Worm (Caenorhabditis elegans) whole organism, young adult: ENCODE data around the gene str-231.

Experiments used
- B0035.1 ChIP-seq: sonication (generic microtip); optimal IDR thresholded peaks from 2 replicates; lab custom pipeline; 2016; ENCODE audit warnings: missing genetic modification characterization, mild to moderate bottlenecking, missing compliant biosample characterization, missing genotype, missing genetic modification reagents
- C17E4.6 ChIP-seq: fragments of 200-800 bp; sonication (Bioruptor generic); IDR thresholded peaks from 2 replicates; pipeline ENCODE4 v1.3.6; 2022; ENCODE audit warnings: missing genetic modification reagents, missing genetic modification characterization, missing compliant biosample characterization
- F23B12.7 ChIP-seq: sonication (generic microtip); optimal IDR thresholded peaks from 2 replicates; lab custom pipeline; 2017; ENCODE audit warnings: missing genetic modification characterization, mild to moderate bottlenecking, missing compliant biosample characterization, antibody characterized with exemption, moderate library complexity; ENCODE audit not compliant: insufficient read depth
- F37B4.10 ChIP-seq: fragments of 200-800 bp; sonication (Bioruptor generic); IDR thresholded peaks from 2 replicates; pipeline ENCODE4 v1.3.6; 2022; ENCODE audit warnings: missing genetic modification characterization, missing compliant biosample characterization
- F39B2.1 ChIP-seq: fragments of 200-800 bp; sonication (Bioruptor generic); IDR thresholded peaks from 2 replicates; pipeline ENCODE4 v1.3.6; 2022; ENCODE audit warnings: missing genetic modification reagents, missing genetic modification characterization, missing compliant biosample characterization
- F57C9.4 ChIP-seq: sonication (generic microtip); optimal IDR thresholded peaks from 2 replicates; lab custom pipeline; 2017; ENCODE audit warnings: mild to moderate bottlenecking, missing genetic modification characterization, missing compliant biosample characterization
- K11D2.4 ChIP-seq: fragments of 200-800 bp; sonication (Bioruptor generic); IDR thresholded peaks from 2 replicates; pipeline ENCODE4 v1.3.6; 2022; ENCODE audit warnings: missing genetic modification reagents, missing genetic modification characterization, missing compliant biosample characterization
- T07F8.4 ChIP-seq: sonication (generic microtip); optimal IDR thresholded peaks from 2 replicates; lab custom pipeline; 2016; ENCODE audit warnings: mild to moderate bottlenecking, missing genetic modification characterization, moderate library complexity, missing compliant biosample characterization
- Y56A3A.18 ChIP-seq: fragments of 200-800 bp; sonication (Bioruptor generic); IDR thresholded peaks from 2 replicates; pipeline ENCODE4 v1.3.6; 2022; ENCODE audit warnings: missing genetic modification reagents, missing genetic modification characterization, missing compliant biosample characterization
- Y79H2A.3 ChIP-seq: fragments of 200-800 bp; sonication (Bioruptor generic); conservative IDR thresholded peaks from 2 replicates; pipeline ENCODE4 v1.3.6; 2022; ENCODE audit warnings: missing genetic modification reagents, missing genetic modification characterization, missing compliant biosample characterization
- ama-1 ChIP-seq, 3 experiments: fragments of 150-350 bp in 1 of 3; sonication (generic microtip) in 2 of 3; optimal IDR thresholded peaks; 2 replicates each; lab custom pipeline; 2014 to 2018; ENCODE audit warnings: missing biosample characterization in 2 of 3, missing genetic modification characterization in 2 of 3, missing genetic modification reagents in 2 of 3
- aptf-2 ChIP-seq: fragments of 200-800 bp; sonication (Bioruptor generic); conservative IDR thresholded peaks from 2 replicates; pipeline ENCODE4 v1.3.6; 2022; ENCODE audit warnings: missing genetic modification reagents, missing genetic modification characterization, missing compliant biosample characterization
- aptf-3 ChIP-seq: fragments of 200-800 bp; sonication (Bioruptor generic); IDR thresholded peaks from 2 replicates; pipeline ENCODE4 v1.3.6; 2022; ENCODE audit warnings: missing genetic modification characterization, missing compliant biosample characterization
- atf-7 ChIP-seq: sonication (generic microtip); optimal IDR thresholded peaks from 2 replicates; lab custom pipeline; 2017; ENCODE audit warnings: mild to moderate bottlenecking, missing genetic modification characterization, missing compliant biosample characterization
- athp-1 ChIP-seq: sonication (generic microtip); optimal IDR thresholded peaks from 2 replicates; lab custom pipeline; 2017; ENCODE audit warnings: mild to moderate bottlenecking, missing genetic modification characterization, missing compliant biosample characterization
- attf-3 ChIP-seq: fragments of 200-800 bp; sonication (Bioruptor generic); conservative IDR thresholded peaks from 2 replicates; pipeline ENCODE4 v1.3.6; 2022; ENCODE audit warnings: missing genetic modification reagents, missing genetic modification characterization, missing compliant biosample characterization
- bed-1 ChIP-seq: fragments of 200-800 bp; sonication (Bioruptor generic); IDR thresholded peaks from 2 replicates; pipeline ENCODE4 v1.3.6; 2022; ENCODE audit warnings: missing genetic modification reagents, missing genetic modification characterization, missing compliant biosample characterization
- ceh-79 ChIP-seq: sonication (generic microtip); optimal IDR thresholded peaks from 2 replicates; lab custom pipeline; 2017; ENCODE audit warnings: mild to moderate bottlenecking, missing genetic modification characterization, missing compliant biosample characterization
- ceh-91 ChIP-seq: fragments of 200-800 bp; sonication (Bioruptor generic); IDR thresholded peaks from 2 replicates; pipeline ENCODE4 v1.3.6; 2022; ENCODE audit warnings: missing genetic modification reagents, missing genetic modification characterization, missing compliant biosample characterization
- die-1 ChIP-seq: sonication (generic microtip); optimal IDR thresholded peaks from 2 replicates; lab custom pipeline; 2016; ENCODE audit warnings: missing genotype, mild to moderate bottlenecking, missing genetic modification characterization, missing compliant biosample characterization
- dpl-1 ChIP-seq: fragments of 150-350 bp; optimal IDR thresholded peaks from 2 replicates; lab custom pipeline; 2014; ENCODE audit warnings: missing biosample characterization, missing genetic modification reagents, missing genetic modification characterization
- efl-1 ChIP-seq: fragments of 150-350 bp; optimal IDR thresholded peaks from 2 replicates; lab custom pipeline; 2014; ENCODE audit warnings: missing biosample characterization, missing genetic modification reagents, missing genetic modification characterization
- ets-4 ChIP-seq: fragments of 200-800 bp; sonication (Bioruptor generic); optimal IDR thresholded peaks from 2 replicates; lab custom pipeline; 2018; ENCODE audit warnings: mild to moderate bottlenecking, missing genetic modification characterization, missing compliant biosample characterization
- hlh-26 ChIP-seq: fragments of 200-800 bp; sonication (Bioruptor generic); conservative IDR thresholded peaks from 2 replicates; pipeline ENCODE4 v1.3.6; 2022; ENCODE audit warnings: missing genetic modification reagents, missing genetic modification characterization, missing compliant biosample characterization
- hmg-1.2 ChIP-seq: fragments of 200-800 bp; sonication (Bioruptor generic); IDR thresholded peaks from 2 replicates; pipeline ENCODE4 v1.3.6; 2022; ENCODE audit warnings: missing genetic modification reagents, missing genetic modification characterization, missing compliant biosample characterization
- hsf-1 ChIP-seq: fragments of 200-800 bp; sonication (Bioruptor generic); IDR thresholded peaks from 2 replicates; pipeline ENCODE4 v1.3.6; 2022; ENCODE audit warnings: missing genetic modification reagents, missing genetic modification characterization, missing compliant biosample characterization
- lir-1 ChIP-seq: fragments of 200-800 bp; sonication (Bioruptor generic); conservative IDR thresholded peaks from 2 replicates; pipeline ENCODE4 v1.3.6; 2022; ENCODE audit warnings: missing genetic modification reagents, missing genetic modification characterization, missing compliant biosample characterization
- madf-10 ChIP-seq: sonication (generic microtip); optimal IDR thresholded peaks from 2 replicates; lab custom pipeline; 2016; ENCODE audit warnings: mild to moderate bottlenecking, missing genetic modification characterization, missing compliant biosample characterization
- madf-6 ChIP-seq: fragments of 200-800 bp; sonication (Bioruptor generic); IDR thresholded peaks from 2 replicates; pipeline ENCODE4 v1.3.6; 2022; ENCODE audit warnings: missing genetic modification reagents, missing genetic modification characterization, missing compliant biosample characterization
- mes-4 ChIP-seq: sonication (generic microtip); optimal IDR thresholded peaks from 2 replicates; lab custom pipeline; 2016; ENCODE audit warnings: missing genotype, missing genetic modification characterization, missing compliant biosample characterization
- mxl-1 ChIP-seq: sonication (generic microtip); optimal IDR thresholded peaks from 2 replicates; lab custom pipeline; 2016; ENCODE audit warnings: missing genetic modification characterization, missing compliant biosample characterization
- nfya-2 ChIP-seq: fragments of 200-800 bp; sonication (Bioruptor generic); IDR thresholded peaks from 2 replicates; pipeline ENCODE4 v1.3.6; 2022; ENCODE audit warnings: missing genetic modification reagents, missing genetic modification characterization, missing compliant biosample characterization
- nhr-179 ChIP-seq: sonication (generic microtip); optimal IDR thresholded peaks from 2 replicates; lab custom pipeline; 2016; ENCODE audit warnings: mild to moderate bottlenecking, missing genetic modification characterization, missing compliant biosample characterization
- pbrm-1 ChIP-seq: fragments of 200-800 bp; sonication (Bioruptor generic); IDR thresholded peaks from 2 replicates; pipeline ENCODE4 v1.3.6; 2022; ENCODE audit warnings: missing genetic modification reagents, missing genetic modification characterization, missing compliant biosample characterization
- rcor-1 ChIP-seq: fragments of 200-800 bp; sonication (Bioruptor generic); IDR thresholded peaks from 2 replicates; pipeline ENCODE4 v1.3.6; 2022; ENCODE audit warnings: missing genetic modification reagents, missing genetic modification characterization, missing compliant biosample characterization
- rpc-1 ChIP-seq, 2 experiments: fragments of 150-350 bp in 1 of 2; sonication (generic microtip) in 1 of 2; optimal IDR thresholded peaks; 2 replicates each; lab custom pipeline; 2014 to 2018; ENCODE audit warnings: missing biosample characterization in 1 of 2, missing genetic modification characterization in 1 of 2, missing genetic modification reagents in 1 of 2, missing genotype in 1 of 2
- snpc-1.1 ChIP-seq: sonication (generic microtip); optimal IDR thresholded peaks from 2 replicates; lab custom pipeline; 2017; ENCODE audit warnings: missing genetic modification characterization, mild to moderate bottlenecking, missing compliant biosample characterization, antibody characterized with exemption, moderate library complexity, missing genotype, missing genetic modification reagents; ENCODE audit not compliant: insufficient read depth
- snpc-1.3 ChIP-seq: sonication (generic microtip); optimal IDR thresholded peaks from 2 replicates; lab custom pipeline; 2017; ENCODE audit warnings: missing genetic modification characterization, mild to moderate bottlenecking, missing compliant biosample characterization, antibody characterized with exemption, moderate library complexity, missing genotype, missing genetic modification reagents; ENCODE audit not compliant: insufficient read depth
- snpc-3.4 ChIP-seq: sonication (generic microtip); optimal IDR thresholded peaks from 2 replicates; lab custom pipeline; 2017; ENCODE audit warnings: missing genetic modification characterization, mild to moderate bottlenecking, missing compliant biosample characterization, antibody characterized with exemption, moderate library complexity, missing genotype, missing genetic modification reagents
- tlf-1 ChIP-seq: fragments of 200-800 bp; sonication (Bioruptor generic); optimal IDR thresholded peaks from 2 replicates; lab custom pipeline; 2018; ENCODE audit warnings: mild to moderate bottlenecking, missing genetic modification characterization, missing compliant biosample characterization
- ztf-22 ChIP-seq: fragments of 200-800 bp; sonication (Bioruptor generic); optimal IDR thresholded peaks from 2 replicates; lab custom pipeline; 2018; ENCODE audit warnings: mild to moderate bottlenecking, missing genetic modification characterization, moderate library complexity, missing compliant biosample characterization
- ztf-28 ChIP-seq: fragments of 200-800 bp; sonication (Bioruptor generic); IDR thresholded peaks from 2 replicates; pipeline ENCODE4 v1.3.6; 2022; ENCODE audit warnings: missing genetic modification reagents, missing genetic modification characterization, missing compliant biosample characterization
- ztf-3 ChIP-seq: fragments of 200-800 bp; sonication (Bioruptor generic); optimal IDR thresholded peaks from 2 replicates; lab custom pipeline; 2018; ENCODE audit warnings: mild to moderate bottlenecking, missing genetic modification characterization, missing compliant biosample characterization
- ztf-6 ChIP-seq: fragments of 200-800 bp; sonication (Bioruptor generic); IDR thresholded peaks from 2 replicates; pipeline ENCODE4 v1.3.6; 2022; ENCODE audit warnings: missing genetic modification reagents, missing genetic modification characterization, missing compliant biosample characterization

Gene str-231

DNA sequence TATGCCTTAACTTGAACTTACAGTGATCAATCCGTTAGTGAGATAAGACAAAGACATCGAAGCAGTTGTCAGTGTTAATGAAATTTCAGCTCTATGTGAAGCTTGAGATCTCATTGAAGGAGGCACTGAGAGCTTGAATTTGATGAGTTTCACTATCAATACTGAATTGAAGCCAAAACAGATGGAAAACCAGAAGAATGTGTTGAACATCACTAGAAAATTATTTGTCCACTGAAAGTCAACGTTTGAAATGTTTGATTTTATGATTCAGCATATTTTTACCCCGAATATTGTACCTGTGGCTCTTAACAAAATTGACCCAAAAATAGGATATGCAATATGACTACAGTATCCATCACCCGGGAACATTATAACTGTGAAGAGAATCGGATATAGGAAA lies 36.6 kb downstream of the str-231 start:
- TF ChIP-seq ceh-91 (GFP tag; lab: Robert Waterston, UW) (no peak), ama-1 (optimal IDR thresholded peaks at IDR 0.05; lab: Kevin White, UChicago) (no peak), ama-1 (GFP tag; optimal IDR thresholded peaks at IDR 0.05; lab: Kevin White, UChicago) (no peak), efl-1 (GFP tag; lab: Kevin White, UChicago) (no peak), atf-7 (tag; lab: Kevin White, UChicago) (no peak), ztf-22 (GFP tag; lab: Kevin White, UChicago) (no peak), aptf-2 (GFP tag; lab: Robert Waterston, UW) (no peak), ztf-6 (no peak), pbrm-1 (GFP tag; lab: Robert Waterston, UW) (no peak), F57C9.4 (tag; lab: Kevin White, UChicago) (no peak), snpc-1.1 (no peak), nfya-2 (GFP tag; lab: Robert Waterston, UW) (no peak), B0035.1 (tag; lab: Kevin White, UChicago) (no peak), athp-1 (tag; lab: Kevin White, UChicago) (no peak), hlh-26 (GFP tag; lab: Robert Waterston, UW) (no peak), tlf-1 (no peak), lir-1 (GFP tag; lab: Robert Waterston, UW) (no peak), ztf-28 (GFP tag; lab: Robert Waterston, UW) (no peak)

DNA sequence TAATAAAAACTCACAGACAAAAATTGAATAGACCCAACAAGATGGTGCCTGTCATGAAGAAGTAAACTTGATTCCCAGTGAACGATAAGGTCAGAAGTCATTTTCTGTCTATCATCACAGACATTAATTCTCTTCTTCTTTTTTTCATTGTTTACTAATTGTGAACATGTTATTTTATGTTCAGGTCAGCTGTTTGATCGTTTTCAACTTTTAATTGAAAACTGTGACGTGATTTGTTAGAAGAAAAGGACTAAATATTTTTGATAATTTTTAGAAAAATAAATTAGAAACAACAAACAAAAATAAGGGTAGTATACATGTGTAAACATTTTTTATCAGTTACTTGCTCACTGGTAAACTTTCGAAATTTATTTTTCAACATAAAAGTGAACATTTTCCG lies 37.8 kb downstream of the str-231 start, which contains the start of gene F36G9.7:
F36G9.7 (minus strand) TSS at position 101 of the 400 bp plus-strand sequence.
- TF ChIP-seq ama-1 (optimal IDR thresholded peaks at IDR 0.05; lab: Kevin White, UChicago) (no peak), ama-1 (GFP tag; optimal IDR thresholded peaks at IDR 0.05; lab: Kevin White, UChicago) (no peak), snpc-3.4 (tag; lab: Kevin White, UChicago) (no peak), ceh-79 (tag; lab: Kevin White, UChicago) (no peak), hmg-1.2 (no peak), mxl-1 (tag; lab: Kevin White, UChicago) (no peak), F37B4.10 (no peak), madf-10 (tag; lab: Kevin White, UChicago) (no peak), dpl-1 (GFP tag; lab: Kevin White, UChicago) (no peak), rcor-1 (GFP tag; lab: Robert Waterston, UW) (no peak), mes-4 (tag; lab: Kevin White, UChicago) (no peak)
- TF ChIP-seq, all 124 proteins: peak for 0

DNA sequence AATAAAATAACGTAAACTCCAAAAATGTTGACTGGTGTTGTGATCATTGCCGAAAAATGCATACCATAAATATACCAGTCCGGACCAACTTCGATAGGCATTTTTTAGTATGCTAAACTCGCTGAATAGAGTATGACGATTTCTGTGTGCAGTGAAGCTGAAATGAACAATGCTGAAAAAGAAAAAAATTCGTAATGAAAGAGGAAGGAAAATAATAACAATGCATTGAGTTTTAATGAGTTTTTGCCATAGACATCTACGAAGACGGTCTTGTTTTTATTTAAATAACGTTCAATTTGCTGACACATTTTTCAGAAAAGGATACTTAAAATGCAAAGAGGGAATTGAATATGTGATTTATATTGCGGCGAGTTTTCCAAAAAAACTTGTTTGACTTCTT lies 39.9 kb downstream of the str-231 start, which contains the start of gene sri-1:
sri-1 (minus strand) TSS at position 101 of the 400 bp plus-strand sequence.
- TF ChIP-seq F23B12.7 (tag; lab: Kevin White, UChicago): no peak
- no peak for TF ChIP-seq nhr-179 (tag; lab: Kevin White, UChicago)
- no peak for TF ChIP-seq F39B2.1 (GFP tag; lab: Robert Waterston, UW)
- no peak for TF ChIP-seq aptf-3 (GFP tag; lab: Robert Waterston, UW)
- no peak for TF ChIP-seq ceh-91 (GFP tag; lab: Robert Waterston, UW)
- TF ChIP-seq hsf-1 (GFP tag; lab: Robert Waterston, UW): no peak
- TF ChIP-seq mes-4 (tag; lab: Kevin White, UChicago): no peak
- TF ChIP-seq T07F8.4 (tag; lab: Kevin White, UChicago): no peak

DNA sequence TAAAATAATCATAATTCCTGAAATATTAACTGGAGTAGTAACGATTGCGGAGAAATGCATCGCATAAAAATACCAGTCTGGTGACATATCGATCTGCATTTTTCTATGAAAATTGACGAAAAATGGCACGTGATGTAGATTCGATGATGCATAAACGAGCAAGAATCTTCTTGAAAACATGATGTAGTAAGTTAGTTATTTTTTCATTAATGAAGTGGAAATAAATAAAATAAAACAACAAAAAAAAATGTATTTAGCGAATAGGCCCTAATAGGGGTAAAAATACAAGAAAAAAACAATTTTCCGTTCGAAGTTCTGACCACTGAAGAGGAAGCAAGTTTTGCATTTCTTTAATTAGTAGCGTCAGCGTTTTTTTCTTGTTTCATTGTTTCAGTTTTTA lies 42.3 kb downstream of the str-231 start, which contains the start of gene sri-2:
sri-2 (minus strand) TSS at position 101 of the 400 bp plus-strand sequence.
- TF ChIP-seq hlh-26 (GFP tag; lab: Robert Waterston, UW): no peak
- TF ChIP-seq attf-3: no peak
- no peak for TF ChIP-seq ztf-28 (GFP tag; lab: Robert Waterston, UW)
- no peak for TF ChIP-seq ztf-3 (GFP tag; lab: Kevin White, UChicago)
- no peak for TF ChIP-seq Y79H2A.3
- TF ChIP-seq madf-6: no peak
- TF ChIP-seq bed-1: no peak
- TF ChIP-seq C17E4.6 (GFP tag; lab: Robert Waterston, UW): no peak
- TF ChIP-seq snpc-1.3: no peak
- no peak for TF ChIP-seq K11D2.4 (GFP tag; lab: Robert Waterston, UW)
- TF ChIP-seq ets-4 (GFP tag; lab: Kevin White, UChicago): no peak
- no peak for TF ChIP-seq rpc-1 (optimal IDR thresholded peaks at IDR 0.05; lab: Kevin White, UChicago)
- TF ChIP-seq rpc-1 (tag; optimal IDR thresholded peaks at IDR 0.05; lab: Kevin White, UChicago): no peak
- no peak for TF ChIP-seq die-1
- TF ChIP-seq Y56A3A.18: no peak
